Worm (Caenorhabditis elegans) whole organism, L4 larva: ENCODE measurements around the gene K10F12.7.

Experiments
- D1046.2 ChIP-seq: fragments of 200-800 bp; sonication (Bioruptor generic); IDR thresholded peaks from 2 replicates; pipeline ENCODE4 v1.3.6; 2022; ENCODE audit warnings: missing genetic modification characterization, missing compliant biosample characterization
- F26F4.8 ChIP-seq: fragments of 200-800 bp; sonication (Bioruptor generic); conservative IDR thresholded peaks from 2 replicates; pipeline ENCODE4 v1.3.6; 2022; ENCODE audit warnings: missing genetic modification characterization, missing compliant biosample characterization
- R02D3.7 ChIP-seq: fragments of 150-350 bp; sonication (generic microtip); optimal IDR thresholded peaks from 3 replicates; lab custom pipeline; 2014; ENCODE audit warnings: missing biosample characterization, missing genetic modification characterization
- T26A8.4 ChIP-seq: fragments of 200-800 bp; sonication (Bioruptor generic); IDR thresholded peaks from 2 replicates; pipeline ENCODE4 v1.3.6; 2022; ENCODE audit warnings: missing genetic modification characterization, missing compliant biosample characterization
- Y105C5A.15 ChIP-seq: fragments of 200-800 bp; sonication (Bioruptor generic); IDR thresholded peaks from 2 replicates; pipeline ENCODE4 v1.3.6; 2022; ENCODE audit warnings: missing genetic modification characterization, missing compliant biosample characterization
- aha-1 ChIP-seq: fragments of 150-350 bp; peaks from one replicate; lab custom pipeline; 2014; ENCODE audit warnings: missing biosample characterization, missing genetic modification characterization
- aly-2 ChIP-seq: sonication (generic microtip); optimal IDR thresholded peaks from 2 replicates; lab custom pipeline; 2018; ENCODE audit warnings: missing biosample characterization, missing genetic modification characterization
- ama-1 ChIP-seq: fragments of 150-350 bp; optimal IDR thresholded peaks from 2 replicates; lab custom pipeline; 2014; ENCODE audit warnings: inconsistent platforms, mixed read lengths
- ceh-20 ChIP-seq: fragments of 200-800 bp; sonication (Bioruptor generic); IDR thresholded peaks from 2 replicates; pipeline ENCODE4 v1.3.6; 2022; ENCODE audit warnings: missing genetic modification reagents, missing genetic modification characterization, missing compliant biosample characterization
- ceh-44 ChIP-seq: fragments of 200-800 bp; sonication (Bioruptor generic); IDR thresholded peaks from 2 replicates; pipeline ENCODE4 v1.3.6; 2022; ENCODE audit warnings: missing genetic modification reagents, missing genetic modification characterization, missing compliant biosample characterization
- ctbp-1 ChIP-seq: fragments of 200-800 bp; sonication (Bioruptor generic); IDR thresholded peaks from 2 replicates; pipeline ENCODE4 v1.3.6; 2022; ENCODE audit warnings: missing genetic modification reagents, missing genetic modification characterization, missing compliant biosample characterization
- daf-16 ChIP-seq, 3 experiments: sonication (generic microtip); optimal IDR thresholded peaks; 2 replicates each; lab custom pipeline; 2016 to 2017; ENCODE audit warnings: missing genetic modification characterization in 3 of 3, missing genetic modification reagents in 3 of 3, mild to moderate bottlenecking in 2 of 3, missing compliant biosample characterization in 2 of 3, missing biosample characterization in 1 of 3, moderate library complexity in 1 of 3
- duxl-1 ChIP-seq: sonication (generic microtip); optimal IDR thresholded peaks from 2 replicates; lab custom pipeline; 2016; ENCODE audit warnings: mild to moderate bottlenecking, missing genetic modification characterization, moderate library complexity, missing compliant biosample characterization; ENCODE audit not compliant: poor library complexity
- egl-27 ChIP-seq: sonication (generic microtip); optimal IDR thresholded peaks from 3 replicates; lab custom pipeline; 2017; ENCODE audit warnings: missing biosample characterization, missing genetic modification reagents, missing genetic modification characterization
- egl-43 ChIP-seq: fragments of 200-800 bp; sonication (Bioruptor generic); IDR thresholded peaks from 2 replicates; pipeline ENCODE4 v1.3.6; 2022; ENCODE audit warnings: missing genetic modification reagents, missing genetic modification characterization, missing compliant biosample characterization
- hlh-11 ChIP-seq: fragments of 200-800 bp; sonication (Bioruptor generic); optimal IDR thresholded peaks from 2 replicates; lab custom pipeline; 2018; ENCODE audit warnings: mild to moderate bottlenecking, missing genetic modification characterization, missing compliant biosample characterization
- hlh-30 ChIP-seq: sonication (generic microtip); optimal IDR thresholded peaks from 2 replicates; lab custom pipeline; 2017; ENCODE audit warnings: antibody characterized with exemption, mild to moderate bottlenecking, missing genetic modification characterization, missing compliant biosample characterization; ENCODE audit not compliant: insufficient read depth
- lim-7 ChIP-seq: fragments of 200-800 bp; sonication (Bioruptor generic); IDR thresholded peaks from 2 replicates; pipeline ENCODE4 v1.3.6; 2022; ENCODE audit warnings: missing genetic modification characterization, missing compliant biosample characterization
- lin-1 ChIP-seq: fragments of 200-800 bp; sonication (Bioruptor generic); IDR thresholded peaks from 2 replicates; pipeline ENCODE4 v1.3.6; 2022; ENCODE audit warnings: missing genetic modification reagents, missing genetic modification characterization, missing compliant biosample characterization
- lin-15B ChIP-seq: fragments of 150-350 bp; sonication (generic microtip); optimal IDR thresholded peaks from 3 replicates; lab custom pipeline; 2014; ENCODE audit warnings: missing biosample characterization, missing genetic modification characterization
- lin-38 ChIP-seq: fragments of 200-800 bp; sonication (Bioruptor generic); IDR thresholded peaks from 2 replicates; pipeline ENCODE4 v1.3.6; 2022; ENCODE audit warnings: missing genetic modification reagents, missing genetic modification characterization, missing compliant biosample characterization
- lsy-2 ChIP-seq, 2 experiments: fragments of 150-350 bp in 1 of 2; sonication (generic microtip) in 1 of 2; optimal IDR thresholded peaks; 2 replicates each; lab custom pipeline; 2014 to 2017; ENCODE audit warnings: missing biosample characterization in 2 of 2, missing genetic modification characterization in 2 of 2
- mep-1 ChIP-seq: fragments of 150-350 bp; sonication (generic microtip); optimal IDR thresholded peaks from 3 replicates; lab custom pipeline; 2014; ENCODE audit warnings: missing biosample characterization, missing genetic modification characterization
- mes-2 ChIP-seq: sonication (generic microtip); optimal IDR thresholded peaks from 2 replicates; lab custom pipeline; 2016; ENCODE audit warnings: missing genotype, mild to moderate bottlenecking, missing genetic modification characterization, missing compliant biosample characterization; ENCODE audit not compliant: poor library complexity, severe bottlenecking
- nhr-10 ChIP-seq: fragments of 150-350 bp; optimal IDR thresholded peaks from 2 replicates; lab custom pipeline; 2014; ENCODE audit warnings: missing biosample characterization, missing genetic modification characterization
- nhr-102 ChIP-seq: sonication (generic microtip); optimal IDR thresholded peaks from 2 replicates; lab custom pipeline; 2016; ENCODE audit warnings: mild to moderate bottlenecking, missing genetic modification characterization, moderate library complexity, missing compliant biosample characterization
- nhr-28 ChIP-seq: fragments of 150-350 bp; optimal IDR thresholded peaks from 2 replicates; lab custom pipeline; 2014; ENCODE audit warnings: missing biosample characterization, missing genetic modification characterization
- nhr-42 ChIP-seq: fragments of 200-800 bp; sonication (Bioruptor generic); IDR thresholded peaks from 2 replicates; pipeline ENCODE4 v1.3.6; 2022; ENCODE audit warnings: missing genetic modification characterization, missing compliant biosample characterization
- nhr-77 ChIP-seq: fragments of 150-350 bp; optimal IDR thresholded peaks from 2 replicates; lab custom pipeline; 2014; ENCODE audit warnings: missing biosample characterization, missing genetic modification characterization
- php-3 ChIP-seq: fragments of 200-800 bp; sonication (Bioruptor generic); IDR thresholded peaks from 2 replicates; pipeline ENCODE4 v1.3.6; 2022; ENCODE audit warnings: missing genetic modification reagents, missing genetic modification characterization, missing compliant biosample characterization
- saeg-2 ChIP-seq: fragments of 200-800 bp; sonication (Bioruptor generic); IDR thresholded peaks from 2 replicates; pipeline ENCODE4 v1.3.6; 2022; ENCODE audit warnings: missing genetic modification reagents, missing genetic modification characterization, missing compliant biosample characterization
- set-16 ChIP-seq: fragments of 200-800 bp; sonication (Bioruptor generic); IDR thresholded peaks from 2 replicates; pipeline ENCODE4 v1.3.6; 2022; ENCODE audit warnings: missing genetic modification reagents, missing genetic modification characterization, missing compliant biosample characterization
- snpc-4 ChIP-seq: fragments of 150-350 bp; optimal IDR thresholded peaks from 2 replicates; lab custom pipeline; 2014; ENCODE audit warnings: missing biosample characterization, missing genetic modification characterization
- spr-1 ChIP-seq: sonication (generic microtip); optimal IDR thresholded peaks from 2 replicates; lab custom pipeline; 2016; ENCODE audit warnings: mild to moderate bottlenecking, missing genetic modification characterization, missing compliant biosample characterization
- unc-130 ChIP-seq: sonication (generic microtip); optimal IDR thresholded peaks from 2 replicates; lab custom pipeline; 2016; ENCODE audit warnings: missing genetic modification reagents, missing genetic modification characterization, missing compliant biosample characterization
- zfp-3 ChIP-seq: fragments of 200-800 bp; sonication (Bioruptor generic); conservative IDR thresholded peaks from 2 replicates; pipeline ENCODE4 v1.3.6; 2022; ENCODE audit warnings: missing genetic modification reagents, missing genetic modification characterization, missing compliant biosample characterization
- zip-11 ChIP-seq: fragments of 200-800 bp; sonication (Bioruptor generic); IDR thresholded peaks from 2 replicates; pipeline ENCODE4 v1.3.6; 2022; ENCODE audit warnings: missing genetic modification characterization, missing compliant biosample characterization

Gene K10F12.7

DNA sequence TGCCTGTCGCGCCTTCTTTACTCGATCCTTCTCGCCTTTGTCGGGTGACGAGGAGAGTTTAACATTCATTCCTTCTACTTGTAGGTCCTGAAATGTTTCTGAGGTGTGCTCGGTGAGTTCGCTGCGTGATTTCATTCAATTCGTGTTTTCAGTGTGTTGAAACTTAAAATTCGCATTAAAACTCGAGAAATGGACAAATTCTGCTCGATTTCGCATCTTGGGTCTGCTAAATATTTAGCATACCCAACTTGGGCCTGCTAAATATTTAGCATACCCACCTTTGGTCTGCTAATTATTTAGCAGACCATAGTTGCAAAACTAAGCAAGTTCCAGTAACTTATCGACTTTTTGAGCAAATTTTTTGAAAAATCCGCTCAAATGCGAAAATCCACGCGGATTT lies 35.0 kb downstream of the K10F12.7 start (continued):
- TF ChIP-seq aly-2 (tag; lab: Kevin White, UChicago) = no peak

DNA sequence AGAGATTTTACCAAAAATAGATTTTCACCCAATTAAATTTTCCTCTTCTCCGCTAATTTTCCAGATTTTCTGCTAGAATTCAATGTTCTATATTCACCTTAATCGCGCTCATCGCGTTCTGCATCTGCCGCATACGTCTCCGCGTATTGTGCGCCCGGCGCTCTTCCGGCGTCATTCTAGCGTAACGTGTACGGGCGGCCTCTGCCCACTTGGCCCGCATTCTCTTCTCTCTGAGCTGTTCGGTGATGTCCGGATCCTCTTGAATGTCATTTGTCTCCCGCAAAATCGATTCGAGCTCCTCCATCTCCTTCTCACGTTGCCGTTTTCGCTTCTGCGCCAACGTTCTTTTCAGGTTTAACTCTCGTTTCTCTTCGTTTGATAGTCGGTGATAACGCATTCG lies 35.4 kb downstream of the K10F12.7 start:
- TF ChIP-seq R02D3.7 = no peak
- no peak; the same call in 1 of the 2 replicates for TF ChIP-seq egl-43 (GFP tag; lab: Robert Waterston, UW)
- TF ChIP-seq lin-38 (GFP tag; lab: Robert Waterston, UW) = 0 out of 2 replicates have a peak, but pooled peaks have one; percentile 19
- TF ChIP-seq T26A8.4 (GFP tag; lab: Robert Waterston, UW) = 0 out of 2 replicates have a peak, but pooled peaks have one; percentile 34
- TF ChIP-seq nhr-28 (tag; lab: Kevin White, UChicago) = no peak
- peak; percentile 26 for TF ChIP-seq nhr-102 (tag; lab: Kevin White, UChicago)
- peak; percentile 29 for TF ChIP-seq duxl-1
- peak; percentile 65 for TF ChIP-seq set-16 (GFP tag; lab: Robert Waterston, UW)

DNA sequence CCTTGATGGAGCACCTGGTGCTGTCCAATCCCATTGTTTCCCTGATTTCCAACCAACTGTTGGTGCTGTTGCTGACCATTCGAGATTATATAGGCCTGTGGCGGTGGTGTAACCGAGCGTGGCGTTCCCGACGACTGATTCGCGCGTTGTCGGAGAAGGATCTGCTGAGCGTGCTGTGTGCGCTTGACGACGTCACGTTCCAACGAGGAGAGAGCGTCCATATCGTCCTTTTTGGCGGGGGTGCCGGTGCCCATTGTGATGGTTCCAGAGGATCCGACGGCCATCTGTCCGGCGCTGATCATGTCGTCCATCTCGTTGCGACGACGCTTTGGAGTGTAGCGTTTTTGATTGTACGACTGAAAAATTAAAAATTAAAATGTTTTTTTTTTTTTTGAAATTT lies 36.9 kb downstream of the K10F12.7 start:
- TF ChIP-seq ctbp-1 (GFP tag; lab: Robert Waterston, UW) = no peak
- no peak for TF ChIP-seq snpc-4 (tag; lab: Kevin White, UChicago)
- TF ChIP-seq Y105C5A.15 (GFP tag; lab: Robert Waterston, UW) = no peak
- no peak for TF ChIP-seq ceh-20 (GFP tag; lab: Robert Waterston, UW)
- 0 out of 2 replicates have a peak, but pooled peaks have one; percentile 12 for TF ChIP-seq lim-7
- TF ChIP-seq lin-15B (tag; lab: Kevin White, UChicago) = no peak
- TF ChIP-seq egl-43 (GFP tag; lab: Robert Waterston, UW) = 0 out of 2 replicates have a peak, but pooled peaks have one; percentile 20
- TF ChIP-seq set-16 (GFP tag; lab: Robert Waterston, UW) = peak; percentile 79
- TF ChIP-seq spr-1 (tag; lab: Kevin White, UChicago) = peak; percentile 16
- 0 out of 2 replicates have a peak, but pooled peaks have one; percentile 47 for TF ChIP-seq nhr-42 (GFP tag; lab: Robert Waterston, UW)
- TF ChIP-seq, all 104 proteins: peak for 5

ce11 chrIII:344322-344721 lies 38.0 kb downstream of the K10F12.7 start:
- TF ChIP-seq hlh-11 (peak; percentile 24), saeg-2 (no peak), nhr-10 (tag; lab: Kevin White, UChicago) (no peak), daf-16 (GFP tag; optimal IDR thresholded peaks at IDR 0.05; lab: Kevin White, UChicago) (peak in 1 of 2 experiments; percentile 9), daf-16 (tag; optimal IDR thresholded peaks at IDR 0.05; lab: Kevin White, UChicago) (no peak), lin-1 (GFP tag; lab: Robert Waterston, UW) (peak; percentile 29; the same call in 1 of the 2 replicates), duxl-1 (peak; percentile 49), D1046.2 (no peak), nhr-42 (GFP tag; lab: Robert Waterston, UW) (peak; percentile 70), lsy-2 (tag; optimal IDR thresholded peaks at IDR 0.05; lab: Kevin White, UChicago) (peak in 1 of 2 experiments; percentile 31), zip-11 (GFP tag; lab: Robert Waterston, UW) (0 out of 2 replicates have a peak, but pooled peaks have one; percentile 61), aha-1 (peak; percentile 87), ceh-44 (GFP tag; lab: Robert Waterston, UW) (no peak), zfp-3 (peak; percentile 22; the same call in 1 of the 2 replicates), ctbp-1 (GFP tag; lab: Robert Waterston, UW) (peak; percentile 42; the same call in 1 of the 2 replicates), hlh-30 (tag; lab: Kevin White, UChicago) (no peak), unc-130 (no peak), mep-1 (peak; percentile 67), F26F4.8 (GFP tag; lab: Robert Waterston, UW) (peak; percentile 28; the same call in 1 of the 2 replicates), mes-2 (tag; lab: Kevin White, UChicago) (peak; percentile 44), nhr-77 (tag; lab: Kevin White, UChicago) (no peak), nhr-102 (tag; lab: Kevin White, UChicago) (no peak), php-3 (0 out of 2 replicates have a peak, but pooled peaks have one; percentile 11), egl-27 (no peak), T26A8.4 (GFP tag; lab: Robert Waterston, UW) (peak; percentile 21; the same call in 1 of the 2 replicates), egl-43 (GFP tag; lab: Robert Waterston, UW) (no peak), ama-1 (peak; percentile 81), spr-1 (tag; lab: Kevin White, UChicago) (peak; percentile 33), lim-7 (peak; percentile 54; the same call in 1 of the 2 replicates)
